Worm (Caenorhabditis elegans) whole organism, young adult: ENCODE results near the gene F55D10.4.

Experiments
- D2030.7 ChIP-seq: fragments of 200-800 bp; sonication (Bioruptor generic); IDR thresholded peaks from 2 replicates; pipeline ENCODE4 v1.3.6; 2022; ENCODE audit warnings: missing genetic modification reagents, missing genetic modification characterization, missing compliant biosample characterization
- cebp-1 ChIP-seq, 2 experiments: fragments of 200-800 bp in 1 of 2; sonication (Bioruptor generic) in 1 of 2; sonication (generic microtip) in 1 of 2; IDR thresholded peaks in 1 of 2; optimal IDR thresholded peaks in 1 of 2; 2 replicates each; pipeline versions ENCODE4 v1.3.6 to Lab custom; 2017 to 2022; ENCODE audit warnings: missing compliant biosample characterization in 2 of 2, missing genetic modification characterization in 2 of 2, mild to moderate bottlenecking in 1 of 2, missing genetic modification reagents in 1 of 2, moderate library complexity in 1 of 2
- lin-54 ChIP-seq: fragments of 200-800 bp; sonication (Bioruptor generic); optimal IDR thresholded peaks from 2 replicates; lab custom pipeline; 2018; ENCODE audit warnings: mild to moderate bottlenecking, missing genetic modification characterization, missing compliant biosample characterization
- nhr-179 ChIP-seq: sonication (generic microtip); optimal IDR thresholded peaks from 2 replicates; lab custom pipeline; 2016; ENCODE audit warnings: mild to moderate bottlenecking, missing genetic modification characterization, missing compliant biosample characterization
- ztf-25 ChIP-seq: fragments of 200-800 bp; sonication (Bioruptor generic); IDR thresholded peaks from 2 replicates; pipeline ENCODE4 v1.3.6; 2022; ENCODE audit warnings: missing genetic modification reagents, missing genetic modification characterization, missing compliant biosample characterization

Gene F55D10.4

ce11 chrX:4667788-4668187 is 52.7 kb downstream of the F55D10.4 start, which contains the start of gene mfsd-12:
TSS of gene mfsd-12 (plus strand) at chrX:4668088.
- TF ChIP-seq D2030.7 (GFP tag; lab: Robert Waterston, UW): no peak
- 0 out of 2 replicates have a peak, but pooled peaks have one; percentile 24 for TF ChIP-seq cebp-1 (GFP tag; IDR thresholded peaks at IDR 0.05; lab: Robert Waterston, UW)
- peak; percentile 69 for TF ChIP-seq cebp-1 (tag; optimal IDR thresholded peaks at IDR 0.05; lab: Kevin White, UChicago)
- TF ChIP-seq ztf-25 (GFP tag; lab: Robert Waterston, UW): no peak
- no peak for TF ChIP-seq nhr-179 (tag; lab: Kevin White, UChicago)
- no peak for TF ChIP-seq lin-54 (GFP tag; lab: Kevin White, UChicago)
- TF ChIP-seq, all 124 proteins: peak for 1
